Fruit fly (Drosophila melanogaster) whole organism, prepupa: ENCODE data around the gene AsnS.
A peak's percentile ranks its signal among the peaks of the same experiment; 100 is the strongest.

Experiments used
- Blimp-1 ChIP-seq: fragments of 200-800 bp; sonication (Bioruptor generic); optimal IDR thresholded peaks from 3 replicates; lab custom pipeline; 2017; ENCODE audit warnings: missing biosample characterization, missing genetic modification characterization, mild to moderate bottlenecking, moderate library complexity, missing genetic modification reagents
- CG10631 ChIP-seq: fragments of 200-800 bp; sonication (Bioruptor generic); optimal IDR thresholded peaks from 2 replicates; lab custom pipeline; 2016; ENCODE audit warnings: missing biosample characterization, missing genetic modification characterization
- CG10669 ChIP-seq: fragments of 200-800 bp; sonication (Bioruptor generic); optimal IDR thresholded peaks from 3 replicates; lab custom pipeline; 2018; ENCODE audit warnings: missing biosample characterization, mild to moderate bottlenecking, missing genetic modification characterization, moderate library complexity
- CG11294 ChIP-seq: fragments of 200-800 bp; sonication (Bioruptor generic); IDR thresholded peaks from 2 replicates; pipeline ENCODE4 v1.3.6; 2022; ENCODE audit warnings: missing biosample characterization, missing genetic modification characterization
- CG11762 ChIP-seq: fragments of 200-800 bp; sonication (Bioruptor generic); optimal IDR thresholded peaks from 3 replicates; lab custom pipeline; 2016; ENCODE audit warnings: missing biosample characterization, missing genetic modification characterization; ENCODE audit not compliant: insufficient read depth
- CG11902 ChIP-seq: fragments of 200-800 bp; sonication (Bioruptor generic); optimal IDR thresholded peaks from 3 replicates; lab custom pipeline; 2016; ENCODE audit warnings: missing biosample characterization, missing genetic modification characterization
- CG15336 ChIP-seq: fragments of 200-800 bp; sonication (Bioruptor generic); IDR thresholded peaks from 2 replicates; pipeline ENCODE4 v1.3.6; 2022; ENCODE audit warnings: missing biosample characterization, missing genetic modification characterization
- CG1621 ChIP-seq: fragments of 200-800 bp; sonication (Bioruptor generic); optimal IDR thresholded peaks from 3 replicates; lab custom pipeline; 2018; ENCODE audit warnings: missing biosample characterization, mild to moderate bottlenecking, missing genetic modification characterization
- CG16779 ChIP-seq: fragments of 200-800 bp; sonication (Bioruptor generic); optimal IDR thresholded peaks from 3 replicates; lab custom pipeline; 2017; ENCODE audit warnings: missing biosample characterization, mild to moderate bottlenecking, missing genetic modification characterization
- CG3032 ChIP-seq: fragments of 200-800 bp; optimal IDR thresholded peaks from 2 replicates; lab custom pipeline; 2019; ENCODE audit warnings: missing biosample characterization, mild to moderate bottlenecking, missing genetic modification characterization, moderate library complexity
- CG31627 ChIP-seq: fragments of 200-800 bp; sonication (Bioruptor generic); optimal IDR thresholded peaks from 3 replicates; lab custom pipeline; 2016; ENCODE audit warnings: missing biosample characterization, missing genetic modification characterization
- CG32006 ChIP-seq: fragments of 200-800 bp; sonication (Bioruptor generic); optimal IDR thresholded peaks from 3 replicates; lab custom pipeline; 2017; ENCODE audit warnings: missing biosample characterization, mild to moderate bottlenecking, missing genetic modification characterization
- CG34406 ChIP-seq: fragments of 200-800 bp; sonication (Bioruptor generic); optimal IDR thresholded peaks from 3 replicates; lab custom pipeline; 2016; ENCODE audit warnings: missing biosample characterization, missing genetic modification characterization
- CG3919 ChIP-seq: fragments of 200-800 bp; sonication (Bioruptor generic); optimal IDR thresholded peaks from 3 replicates; lab custom pipeline; 2016; ENCODE audit warnings: missing biosample characterization, missing genetic modification characterization
- CG6163 ChIP-seq: fragments of 200-800 bp; sonication (Bioruptor generic); IDR thresholded peaks from 3 replicates; pipeline ENCODE4 v1.3.6; 2022; ENCODE audit warnings: missing biosample characterization, missing genetic modification characterization
- CG6276 ChIP-seq: fragments of 200-800 bp; sonication (Bioruptor generic); optimal IDR thresholded peaks from 2 replicates; lab custom pipeline; 2017; ENCODE audit warnings: missing biosample characterization, mild to moderate bottlenecking, missing genetic modification characterization
- CG6792 ChIP-seq: fragments of 200-800 bp; sonication (Bioruptor generic); optimal IDR thresholded peaks from 3 replicates; lab custom pipeline; 2016; ENCODE audit warnings: missing biosample characterization, missing genetic modification characterization
- CG6854 ChIP-seq: fragments of 200-800 bp; sonication (Bioruptor generic); optimal IDR thresholded peaks from 2 replicates; lab custom pipeline; 2017; ENCODE audit warnings: missing biosample characterization, mild to moderate bottlenecking, missing genetic modification characterization
- CG7368 ChIP-seq: fragments of 200-800 bp; sonication (Bioruptor generic); optimal IDR thresholded peaks from 3 replicates; lab custom pipeline; 2016; ENCODE audit warnings: missing biosample characterization, missing genetic modification characterization
- CG8119 ChIP-seq: fragments of 200-800 bp; sonication (Bioruptor generic); IDR thresholded peaks from 3 replicates; pipeline ENCODE4 v1.3.6; 2022; ENCODE audit warnings: missing biosample characterization, missing genetic modification characterization
- CG8632 ChIP-seq: fragments of 200-800 bp; sonication (Bioruptor generic); optimal IDR thresholded peaks from 3 replicates; lab custom pipeline; 2016; ENCODE audit warnings: missing biosample characterization, missing genetic modification characterization
- CG9139 ChIP-seq: fragments of 200-800 bp; sonication (Bioruptor generic); optimal IDR thresholded peaks from 3 replicates; lab custom pipeline; 2017; ENCODE audit warnings: missing biosample characterization, mild to moderate bottlenecking, missing genetic modification characterization
- Eip75B ChIP-seq: fragments of 200-800 bp; sonication (Bioruptor generic); optimal IDR thresholded peaks from 3 replicates; lab custom pipeline; 2016; ENCODE audit warnings: missing biosample characterization, missing genetic modification characterization
- Eip78C ChIP-seq: fragments of 200-800 bp; sonication (Bioruptor generic); peaks from one replicate; lab custom pipeline; 2016; ENCODE audit warnings: missing biosample characterization, missing genetic modification characterization
- Eip93F ChIP-seq: fragments of 200-800 bp; sonication (Bioruptor generic); optimal IDR thresholded peaks from 2 replicates; lab custom pipeline; 2016; ENCODE audit warnings: missing biosample characterization, mild to moderate bottlenecking, missing genetic modification characterization
- Ets21C ChIP-seq: fragments of 200-800 bp; sonication (Bioruptor generic); optimal IDR thresholded peaks from 3 replicates; lab custom pipeline; 2016; ENCODE audit warnings: missing biosample characterization, missing genetic modification characterization
- Ets96B ChIP-seq: fragments of 200-800 bp; optimal IDR thresholded peaks from 2 replicates; lab custom pipeline; 2019; ENCODE audit warnings: missing biosample characterization, mild to moderate bottlenecking, missing genetic modification characterization, moderate library complexity
- Gug ChIP-seq: fragments of 200-800 bp; sonication (Bioruptor generic); IDR thresholded peaks from 2 replicates; pipeline ENCODE4 v1.3.6; 2022; ENCODE audit warnings: missing biosample characterization, missing genetic modification characterization
- Hr39 ChIP-seq: fragments of 200-800 bp; sonication (Bioruptor generic); optimal IDR thresholded peaks from 2 replicates; lab custom pipeline; 2016; ENCODE audit warnings: missing biosample characterization, missing genetic modification characterization
- OdsH ChIP-seq: fragments of 200-800 bp; sonication (Bioruptor generic); optimal IDR thresholded peaks from 3 replicates; lab custom pipeline; 2016; ENCODE audit warnings: missing biosample characterization, missing genetic modification characterization
- Sox102F ChIP-seq: fragments of 200-800 bp; sonication (Bioruptor generic); optimal IDR thresholded peaks from 2 replicates; lab custom pipeline; 2016; ENCODE audit warnings: missing biosample characterization, mild to moderate bottlenecking, missing genetic modification characterization
- Sox15 ChIP-seq: fragments of 200-800 bp; sonication (Bioruptor generic); optimal IDR thresholded peaks from 3 replicates; lab custom pipeline; 2016; ENCODE audit warnings: missing biosample characterization, missing genetic modification characterization
- achi ChIP-seq: fragments of 200-800 bp; sonication (Bioruptor generic); optimal IDR thresholded peaks from 3 replicates; lab custom pipeline; 2016; ENCODE audit warnings: missing biosample characterization, missing genetic modification characterization
- acj6 ChIP-seq: fragments of 200-800 bp; sonication (Bioruptor generic); optimal IDR thresholded peaks from 3 replicates; lab custom pipeline; 2016; ENCODE audit warnings: missing biosample characterization, missing genetic modification characterization
- cyc ChIP-seq: fragments of 200-800 bp; sonication (Bioruptor generic); optimal IDR thresholded peaks from 3 replicates; lab custom pipeline; 2016; ENCODE audit warnings: missing biosample characterization, missing genetic modification characterization
- dac ChIP-seq: fragments of 200-800 bp; sonication (Bioruptor generic); optimal IDR thresholded peaks from 2 replicates; lab custom pipeline; 2017; ENCODE audit warnings: missing biosample characterization, mild to moderate bottlenecking, missing genetic modification characterization
- dsx ChIP-seq: fragments of 200-800 bp; optimal IDR thresholded peaks from 3 replicates; lab custom pipeline; 2019; ENCODE audit warnings: missing biosample characterization, mild to moderate bottlenecking, missing genetic modification characterization, moderate library complexity; ENCODE audit not compliant: poor library complexity, severe bottlenecking
- eg ChIP-seq: fragments of 200-800 bp; sonication (Bioruptor generic); IDR thresholded peaks from 3 replicates; pipeline ENCODE4 v1.3.6; 2022; ENCODE audit warnings: missing biosample characterization, missing genetic modification characterization
- esn ChIP-seq: fragments of 200-800 bp; sonication (Bioruptor generic); optimal IDR thresholded peaks from 2 replicates; lab custom pipeline; 2016; ENCODE audit warnings: missing biosample characterization, mild to moderate bottlenecking, missing genetic modification characterization, moderate library complexity
- fd59A ChIP-seq: fragments of 200-800 bp; sonication (Bioruptor generic); optimal IDR thresholded peaks from 2 replicates; lab custom pipeline; 2017; ENCODE audit warnings: missing biosample characterization, mild to moderate bottlenecking, missing genetic modification characterization, missing genetic modification reagents
- fd85E ChIP-seq: fragments of 200-800 bp; sonication (Bioruptor generic); optimal IDR thresholded peaks from 3 replicates; lab custom pipeline; 2016; ENCODE audit warnings: missing biosample characterization, missing genetic modification characterization
- fkh ChIP-seq: fragments of 200-800 bp; sonication (Bioruptor generic); optimal IDR thresholded peaks from 3 replicates; lab custom pipeline; 2017; ENCODE audit warnings: missing biosample characterization, mild to moderate bottlenecking, missing genetic modification characterization, moderate library complexity
- lz ChIP-seq: fragments of 200-800 bp; sonication (Bioruptor generic); optimal IDR thresholded peaks from 3 replicates; lab custom pipeline; 2016; ENCODE audit warnings: missing biosample characterization, missing genetic modification characterization
- net ChIP-seq: fragments of 200-800 bp; sonication (Bioruptor generic); optimal IDR thresholded peaks from 3 replicates; lab custom pipeline; 2016; ENCODE audit warnings: missing biosample characterization, missing genetic modification characterization
- pdm3 ChIP-seq: fragments of 200-800 bp; sonication (Bioruptor generic); optimal IDR thresholded peaks from 3 replicates; lab custom pipeline; 2016; ENCODE audit warnings: missing biosample characterization, missing genetic modification characterization
- salr ChIP-seq, 2 experiments: fragments of 200-800 bp; sonication (Bioruptor generic); optimal IDR thresholded peaks; 3 replicates each; lab custom pipeline; 2016 to 2018; ENCODE audit warnings: missing biosample characterization in 2 of 2, missing genetic modification characterization in 2 of 2, mild to moderate bottlenecking in 1 of 2
- spab ChIP-seq: fragments of 200-800 bp; sonication (Bioruptor generic); optimal IDR thresholded peaks from 2 replicates; lab custom pipeline; 2017; ENCODE audit warnings: missing biosample characterization, mild to moderate bottlenecking, missing genetic modification characterization, missing genetic modification reagents
- ss ChIP-seq, 2 experiments: fragments of 200-800 bp; sonication (Bioruptor generic); optimal IDR thresholded peaks; 2 replicates in 1 of 2; 3 replicates in 1 of 2; lab custom pipeline; 2017 to 2018; ENCODE audit warnings: mild to moderate bottlenecking in 2 of 2, missing biosample characterization in 2 of 2, missing genetic modification characterization in 2 of 2, moderate library complexity in 1 of 2
- topi ChIP-seq: fragments of 200-800 bp; sonication (Bioruptor generic); optimal IDR thresholded peaks from 3 replicates; lab custom pipeline; 2016; ENCODE audit warnings: missing biosample characterization, missing genetic modification characterization
- vri ChIP-seq: fragments of 200-800 bp; sonication (Bioruptor generic); optimal IDR thresholded peaks from 3 replicates; lab custom pipeline; 2016; ENCODE audit warnings: missing biosample characterization, mild to moderate bottlenecking, missing genetic modification characterization

AsnS gene

DNA sequence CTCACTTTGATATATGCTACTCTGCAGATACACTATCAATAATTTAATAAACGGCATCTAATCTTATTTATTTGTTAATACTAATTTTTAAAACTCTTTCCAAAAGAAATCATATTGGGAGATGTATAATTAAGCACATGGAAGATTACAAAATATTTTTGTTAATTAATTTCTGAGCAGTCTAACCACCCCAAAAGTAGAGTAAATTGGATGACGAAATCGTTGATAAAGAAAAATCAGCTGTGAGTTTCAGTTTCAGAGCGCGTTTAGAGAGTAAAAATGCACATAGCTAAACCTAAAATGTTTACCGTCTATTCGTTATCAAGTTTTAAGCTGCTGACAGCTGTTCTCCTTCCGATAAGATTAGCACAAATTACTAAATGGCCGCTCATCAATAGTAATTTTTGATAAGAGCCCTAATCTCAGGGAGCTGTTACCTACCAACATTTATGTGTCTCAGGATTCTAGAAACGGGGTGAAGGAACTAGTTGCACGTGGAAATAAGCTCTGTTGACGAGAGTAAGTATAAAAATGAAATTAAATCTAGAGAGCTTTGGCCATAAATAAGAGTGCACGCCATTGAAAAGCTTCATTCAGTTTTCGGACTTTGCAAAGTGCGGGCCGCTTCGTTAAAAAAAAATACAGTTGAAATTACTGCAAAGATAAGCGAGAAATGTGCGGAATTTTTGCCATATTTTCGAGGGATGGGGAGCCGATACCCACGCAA lies at the start of gene AsnS, which contains the start of gene chb:
TSS of gene AsnS (plus strand) at position 592 of the 727 bp plus-strand sequence.
TSS of gene chb (plus strand) at position 327 of the 727 bp plus-strand sequence.
- TF ChIP-seq Eip78C (GFP tag; lab: Kevin White, UChicago), result peak; percentile 95
- TF ChIP-seq topi (GFP tag; lab: Kevin White, UChicago), result peak; percentile 83
- peak; percentile 85 for TF ChIP-seq lz (GFP tag; lab: Kevin White, UChicago)
- peak; percentile 70 for TF ChIP-seq net (GFP tag; lab: Kevin White, UChicago)
- no peak for TF ChIP-seq Eip93F (GFP tag; lab: Kevin White, UChicago)
- TF ChIP-seq Ets21C (GFP tag; lab: Kevin White, UChicago), result peak; percentile 76
- peak; percentile 64 for TF ChIP-seq CG1621 (tag; lab: Kevin White, UChicago)
- TF ChIP-seq OdsH (GFP tag; lab: Kevin White, UChicago), result peak; percentile 78
- peak; percentile 85 for TF ChIP-seq pdm3 (GFP tag; lab: Kevin White, UChicago)
- TF ChIP-seq CG11902, result peak; percentile 38
- TF ChIP-seq CG15336, result peak; percentile 91
- TF ChIP-seq fd85E (GFP tag; lab: Kevin White, UChicago), result no peak
- TF ChIP-seq CG11294 (GFP tag; lab: Robert Waterston, UW), result peak; percentile 87
- peak; percentile 63 for TF ChIP-seq CG6276 (GFP tag; lab: Kevin White, UChicago)
- TF ChIP-seq CG8632 (GFP tag; lab: Kevin White, UChicago), result peak; percentile 76
- peak; percentile 79 for TF ChIP-seq CG3032 (tag; lab: Kevin White, UChicago)
- peak; percentile 59 for TF ChIP-seq Blimp-1 (GFP tag; lab: Kevin White, UChicago)
- peak; percentile 85 for TF ChIP-seq CG31627 (GFP tag; lab: Kevin White, UChicago)
- TF ChIP-seq eg, result peak; percentile 95
- peak; percentile 1 for TF ChIP-seq fkh (GFP tag; lab: Kevin White, UChicago)
- TF ChIP-seq ss (GFP tag; optimal IDR thresholded peaks at IDR 0.05; lab: Kevin White, UChicago), result peak in 1 of 2 experiments; percentile 9
- peak; percentile 90 for TF ChIP-seq esn (GFP tag; lab: Kevin White, UChicago)
- TF ChIP-seq vri (GFP tag; lab: Kevin White, UChicago), result peak; percentile 88
- peak; percentile 71 for TF ChIP-seq CG10669 (GFP tag; lab: Kevin White, UChicago)
- peak; percentile 79 for TF ChIP-seq CG10631
- peak; percentile 39 for TF ChIP-seq dac (GFP tag; lab: Kevin White, UChicago)
- peak; percentile 57 for TF ChIP-seq CG7368 (GFP tag; lab: Kevin White, UChicago)
- TF ChIP-seq CG3919 (GFP tag; lab: Kevin White, UChicago), result peak; percentile 61
- peak; percentile 69 for TF ChIP-seq dsx (GFP tag; lab: Kevin White, UChicago)
- no peak for TF ChIP-seq CG9139 (GFP tag; lab: Kevin White, UChicago)
- TF ChIP-seq CG8119 (GFP tag; lab: Robert Waterston, UW), result peak; percentile 88
- peak; percentile 79 for TF ChIP-seq CG6792 (GFP tag; lab: Kevin White, UChicago)
- peak; percentile 78 for TF ChIP-seq cyc (GFP tag; lab: Kevin White, UChicago)
- TF ChIP-seq Ets96B (tag; lab: Kevin White, UChicago), result peak; percentile 89
- peak; percentile 36 for TF ChIP-seq CG16779 (tag; lab: Kevin White, UChicago)
- peak; percentile 75 for TF ChIP-seq achi (GFP tag; lab: Kevin White, UChicago)
- TF ChIP-seq spab (GFP tag; lab: Kevin White, UChicago), result peak; percentile 43
- TF ChIP-seq CG6854 (GFP tag; lab: Kevin White, UChicago), result peak; percentile 38
- TF ChIP-seq Sox15 (GFP tag; lab: Kevin White, UChicago), result peak; percentile 52
- TF ChIP-seq acj6, result peak; percentile 81
- peak; percentile 80 for TF ChIP-seq Eip75B (GFP tag; lab: Kevin White, UChicago)
- TF ChIP-seq Sox102F (GFP tag; lab: Kevin White, UChicago), result peak; percentile 76
- peak; percentile 80 for TF ChIP-seq CG32006 (GFP tag; lab: Kevin White, UChicago)
- TF ChIP-seq Gug (GFP tag; lab: Robert Waterston, UW), result peak; percentile 88
- peak; percentile 27 to 69 for TF ChIP-seq salr (GFP tag; optimal IDR thresholded peaks at IDR 0.05; lab: Kevin White, UChicago)
- peak; percentile 55 for TF ChIP-seq CG11762
- peak; percentile 79 for TF ChIP-seq Hr39 (GFP tag; lab: Kevin White, UChicago)
- TF ChIP-seq CG34406, result peak; percentile 82
- TF ChIP-seq fd59A, result peak; percentile 22
- peak; percentile 88 for TF ChIP-seq CG6163 (GFP tag; lab: Robert Waterston, UW)
